Worm (Caenorhabditis elegans): ENCODE measurements around the gene F56D5.6.

The F56D5.6 gene

ce11 chrIV:9444417-9445026 is 42.8 kb downstream of the F56D5.6 start (continued):
- TF ChIP-seq ama-1 (optimal IDR thresholded peaks at IDR 0.05) = peak; percentile 97
- TF ChIP-seq fax-1 (tag; optimal IDR thresholded peaks at IDR 0.05) = no peak
- TF ChIP-seq syd-9 (tag; optimal IDR thresholded peaks at IDR 0.05) = peak; percentile 59
- no peak for TF ChIP-seq C38D4.7 (GFP tag; optimal IDR thresholded peaks at IDR 0.05)
- TF ChIP-seq unc-42 (tag; optimal IDR thresholded peaks at IDR 0.05) = peak; percentile 79
- TF ChIP-seq ceh-48 (tag; optimal IDR thresholded peaks at IDR 0.05) = peak; percentile 7
- no peak for TF ChIP-seq ceh-6 (GFP tag; optimal IDR thresholded peaks at IDR 0.05)
- TF ChIP-seq hlh-30 (tag; optimal IDR thresholded peaks at IDR 0.05; ENCODE audit: insufficient read depth) = peak; percentile 80
- no peak for TF ChIP-seq hlh-13 (GFP tag; optimal IDR thresholded peaks at IDR 0.05)
- TF ChIP-seq fkh-6 (tag; optimal IDR thresholded peaks at IDR 0.05) = peak; percentile 23
- TF ChIP-seq tbx-7 (tag; optimal IDR thresholded peaks at IDR 0.05) = peak; percentile 6
- peak; percentile 87 for TF ChIP-seq tbx-2 (tag; optimal IDR thresholded peaks at IDR 0.05)
- peak; percentile 61 for TF ChIP-seq ets-4 (tag; optimal IDR thresholded peaks at IDR 0.05)
- TF ChIP-seq che-1 (tag; optimal IDR thresholded peaks at IDR 0.05) = peak; percentile 33
- TF ChIP-seq eyg-1 (tag; optimal IDR thresholded peaks at IDR 0.05) = no peak
- peak; percentile 52 for TF ChIP-seq dve-1 (tag; optimal IDR thresholded peaks at IDR 0.05)
- peak; percentile 77 for TF ChIP-seq elt-2 (tag; optimal IDR thresholded peaks at IDR 0.05)
- TF ChIP-seq nfya-1 (tag; optimal IDR thresholded peaks at IDR 0.05) = peak; percentile 83
- TF ChIP-seq F13H6.1 (tag; optimal IDR thresholded peaks at IDR 0.05) = peak; percentile 42
- TF ChIP-seq ceh-14 (tag; optimal IDR thresholded peaks at IDR 0.05) = peak; percentile 50
- no peak for TF ChIP-seq sox-4 (tag; optimal IDR thresholded peaks at IDR 0.05)
- TF ChIP-seq hlh-15 (tag; optimal IDR thresholded peaks at IDR 0.05) = no peak
- TF ChIP-seq ceh-19 (GFP tag; optimal IDR thresholded peaks at IDR 0.05) = peak; percentile 36
- no peak for TF ChIP-seq K09A11.1 (tag; optimal IDR thresholded peaks at IDR 0.05; ENCODE audit: insufficient read depth)
- TF ChIP-seq Y22D7AL.16 (tag; optimal IDR thresholded peaks at IDR 0.05) = no peak
- no peak for TF ChIP-seq odd-2 (tag; optimal IDR thresholded peaks at IDR 0.05)
- peak; percentile 41 for TF ChIP-seq ceh-2 (tag; optimal IDR thresholded peaks at IDR 0.05)
- no peak for TF ChIP-seq pat-9 (tag; optimal IDR thresholded peaks at IDR 0.05)
- no peak for TF ChIP-seq npax-4 (tag; optimal IDR thresholded peaks at IDR 0.05)

ce11 chrIV:9445407-9445806 is 43.7 kb downstream of the F56D5.6 start, which contains the start of gene hsp-12.3:
Gene hsp-12.3 (minus strand): TSS chrIV:9445507.
- no peak for TF ChIP-seq ztf-16 (tag; optimal IDR thresholded peaks at IDR 0.05)
- no peak for TF ChIP-seq gmeb-2 (tag; optimal IDR thresholded peaks at IDR 0.05)
- no peak for TF ChIP-seq hlh-6 (tag; optimal IDR thresholded peaks at IDR 0.05)
- no peak for TF ChIP-seq C08G9.2 (tag; optimal IDR thresholded peaks at IDR 0.05)
- no peak for TF ChIP-seq pat-9 (tag; optimal IDR thresholded peaks at IDR 0.05)
- no peak for TF ChIP-seq ceh-2 (tag; optimal IDR thresholded peaks at IDR 0.05)
- no peak for TF ChIP-seq mec-3 (tag; optimal IDR thresholded peaks at IDR 0.05; ENCODE audit: borderline replicate concordance)
- no peak for TF ChIP-seq ceh-18 (tag; optimal IDR thresholded peaks at IDR 0.05)
- no peak for TF ChIP-seq sox-4 (tag; optimal IDR thresholded peaks at IDR 0.05)
- TF ChIP-seq syd-9 (tag; optimal IDR thresholded peaks at IDR 0.05) = no peak
- no peak for TF ChIP-seq pha-4 (tag; optimal IDR thresholded peaks at IDR 0.05)
- TF ChIP-seq pha-2 (tag; optimal IDR thresholded peaks at IDR 0.05) = no peak
- TF ChIP-seq fkh-10 (GFP tag; optimal IDR thresholded peaks at IDR 0.05) = no peak
- TF ChIP-seq hlh-15 (tag; optimal IDR thresholded peaks at IDR 0.05) = no peak
- no peak for TF ChIP-seq ceh-48 (tag; optimal IDR thresholded peaks at IDR 0.05)
- TF ChIP-seq unc-42 (tag; optimal IDR thresholded peaks at IDR 0.05) = no peak

ce11 chrIV:9447209-9447608 is 45.5 kb downstream of the F56D5.6 start, which contains the start of gene hsp-12.6:
Gene hsp-12.6 (minus strand): TSS chrIV:9447228.
- TF ChIP-seq sox-2 (GFP tag; IDR thresholded peaks at IDR 0.05) = no peak
- TF ChIP-seq nfya-1 (tag; optimal IDR thresholded peaks at IDR 0.05) = no peak
- TF ChIP-seq ceh-9 (tag; optimal IDR thresholded peaks at IDR 0.05) = no peak
- no peak for TF ChIP-seq K02D7.2 (tag; optimal IDR thresholded peaks at IDR 0.05)
- no peak for TF ChIP-seq rnt-1 (tag; optimal IDR thresholded peaks at IDR 0.05)
- TF ChIP-seq fkh-10 (GFP tag; optimal IDR thresholded peaks at IDR 0.05) = no peak
- TF ChIP-seq pax-1 (tag; optimal IDR thresholded peaks at IDR 0.05) = no peak
- TF ChIP-seq Y22D7AL.16 (tag; optimal IDR thresholded peaks at IDR 0.05) = no peak
- TF ChIP-seq C08G9.2 (tag; optimal IDR thresholded peaks at IDR 0.05) = no peak
- TF ChIP-seq hlh-8 (tag; optimal IDR thresholded peaks at IDR 0.05) = no peak
- TF ChIP-seq pag-3 (tag; optimal IDR thresholded peaks at IDR 0.05; ENCODE audit: borderline replicate concordance) = no peak
- no peak for TF ChIP-seq T23F11.4 (GFP tag; optimal IDR thresholded peaks at IDR 0.05)
- no peak for TF ChIP-seq ceh-48 (tag; optimal IDR thresholded peaks at IDR 0.05)
- TF ChIP-seq hlh-15 (tag; optimal IDR thresholded peaks at IDR 0.05) = no peak
- TF ChIP-seq pha-2 (tag; optimal IDR thresholded peaks at IDR 0.05) = no peak
- no peak for TF ChIP-seq che-1 (tag; optimal IDR thresholded peaks at IDR 0.05)
- TF ChIP-seq hlh-13 (GFP tag; optimal IDR thresholded peaks at IDR 0.05) = no peak
- no peak for TF ChIP-seq ets-4 (tag; optimal IDR thresholded peaks at IDR 0.05)

Data from whole organism, late embryonic.